Fruit fly (Drosophila melanogaster) Kc167 (cell line): Measurements from ENCODE around the gene CG10553.

ENCODE experiments used
- Myc ChIP-seq: fragments of >200 bp; optimal IDR thresholded peaks from 2 replicates; lab custom pipeline; 2017; ENCODE audit warnings: missing external identifiers
- Sin3A ChIP-seq: fragments of >200 bp; optimal IDR thresholded peaks from 2 replicates; lab custom pipeline; 2018; ENCODE audit warnings: missing external identifiers
- h ChIP-seq: fragments of >200 bp; optimal IDR thresholded peaks from 3 replicates; lab custom pipeline; 2018; ENCODE audit warnings: missing external identifiers
- insv ChIP-seq: fragments of >200 bp; optimal IDR thresholded peaks from 3 replicates; lab custom pipeline; 2018; ENCODE audit warnings: missing external identifiers
- psq ChIP-seq: fragments of >200 bp; optimal IDR thresholded peaks from 2 replicates; lab custom pipeline; 2017; ENCODE audit warnings: missing external identifiers
- ttk ChIP-seq: sonication (Bioruptor generic); optimal IDR thresholded peaks from 2 replicates; lab custom pipeline; 2017; ENCODE audit warnings: missing external identifiers

Gene CG10553

DNA sequence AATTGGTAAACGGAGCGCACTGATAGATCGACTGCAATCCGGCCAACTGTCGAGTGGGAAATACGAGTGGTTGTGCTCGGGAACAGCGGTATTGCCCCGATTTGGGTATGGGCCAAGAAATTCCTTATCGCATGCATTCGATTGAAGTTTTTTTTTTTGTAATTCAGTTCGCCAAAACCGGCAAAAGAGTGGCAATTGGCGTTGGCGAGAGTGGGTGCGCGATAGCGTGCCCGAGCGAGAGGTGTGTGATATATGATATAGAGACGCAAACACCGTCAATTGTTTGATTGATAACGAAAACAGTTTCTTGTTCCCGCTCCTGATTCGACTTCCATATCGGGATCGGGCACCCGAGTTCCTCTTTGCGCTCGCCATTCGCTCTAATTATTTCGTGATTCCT lies 4.1 kb downstream of the CG10553 start, which contains the start of gene CG31087:
Gene CG31087 (minus strand): TSS at position 63 of the 400 bp plus-strand sequence.
- TF ChIP-seq ttk (lab: Kevin White, UChicago) (no peak), Sin3A (lab: Kevin White, UChicago) (no peak), h (lab: Kevin White, UChicago) (no peak), Myc (lab: Kevin White, UChicago) (no peak), psq (lab: Kevin White, UChicago) (no peak), insv (lab: Kevin White, UChicago) (no peak)

DNA sequence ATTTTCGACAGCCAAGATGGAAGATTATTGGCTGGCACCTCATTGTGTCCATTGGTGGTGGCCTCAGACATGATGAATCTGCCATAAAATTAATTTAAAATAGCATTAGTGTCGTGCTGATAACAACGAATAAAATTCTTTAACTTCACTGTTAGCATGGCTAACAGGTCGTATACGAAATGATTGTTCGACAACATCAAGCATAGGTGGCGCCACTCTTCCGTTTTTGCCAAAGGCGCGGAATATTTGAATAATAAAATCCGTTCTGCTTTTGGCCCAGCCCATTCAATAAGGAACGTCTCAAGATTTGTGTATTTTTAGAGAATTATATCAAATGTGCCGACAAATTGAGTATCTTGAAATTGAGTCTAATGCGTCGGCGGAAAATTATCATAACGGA lies 5.3 kb downstream of the CG10553 start:
- no peak for TF ChIP-seq insv (lab: Kevin White, UChicago)
- TF ChIP-seq Sin3A (lab: Kevin White, UChicago) = no peak
- TF ChIP-seq psq (lab: Kevin White, UChicago) = no peak
- no peak for TF ChIP-seq h (lab: Kevin White, UChicago)
- TF ChIP-seq Myc (lab: Kevin White, UChicago) = no peak

DNA sequence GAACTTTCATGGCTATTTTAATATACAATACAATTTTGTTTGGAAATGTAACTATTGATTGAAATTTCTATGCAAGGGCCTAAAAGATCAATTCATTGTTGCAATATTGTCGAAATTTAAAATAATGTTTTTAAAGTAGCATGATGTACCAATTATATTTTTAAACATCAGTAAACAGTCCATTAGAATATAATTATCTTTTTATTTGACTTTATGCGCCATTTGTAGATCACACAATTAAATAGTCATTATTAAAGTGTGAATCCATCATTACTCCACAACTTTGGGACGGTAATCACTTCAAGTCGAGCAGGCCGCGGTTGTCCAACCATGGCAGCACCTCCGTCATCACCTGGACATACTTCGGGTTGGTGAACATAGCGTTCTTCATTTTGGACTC lies 7.1 kb downstream of the CG10553 start, which contains the start of gene CG31099:
Gene CG31099 (minus strand): TSS at position 101 of the 400 bp plus-strand sequence.
- TF ChIP-seq psq (lab: Kevin White, UChicago) (no peak), Sin3A (lab: Kevin White, UChicago) (no peak), h (lab: Kevin White, UChicago) (no peak), Myc (lab: Kevin White, UChicago) (no peak), ttk (lab: Kevin White, UChicago) (no peak), insv (lab: Kevin White, UChicago) (no peak)

DNA sequence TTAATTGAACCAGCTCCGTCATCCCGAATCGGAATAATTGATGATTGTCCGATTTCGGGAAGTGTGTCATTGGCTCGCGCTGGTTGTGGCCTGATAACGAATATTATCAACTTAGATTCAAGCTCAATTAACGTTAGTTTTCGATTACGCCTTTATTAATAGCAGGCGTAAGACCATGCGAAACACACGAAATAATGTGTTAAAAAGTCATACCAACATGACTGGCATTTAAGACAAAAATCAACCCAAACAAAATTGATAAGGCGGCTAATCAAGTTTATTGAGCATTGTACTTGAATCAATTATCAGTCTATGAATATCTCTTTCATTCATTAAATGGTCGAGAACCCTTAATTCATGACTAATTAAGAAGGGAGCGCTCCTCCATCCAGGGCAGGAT lies 8.7 kb downstream of the CG10553 start:
- no peak for TF ChIP-seq ttk (lab: Kevin White, UChicago)

DNA sequence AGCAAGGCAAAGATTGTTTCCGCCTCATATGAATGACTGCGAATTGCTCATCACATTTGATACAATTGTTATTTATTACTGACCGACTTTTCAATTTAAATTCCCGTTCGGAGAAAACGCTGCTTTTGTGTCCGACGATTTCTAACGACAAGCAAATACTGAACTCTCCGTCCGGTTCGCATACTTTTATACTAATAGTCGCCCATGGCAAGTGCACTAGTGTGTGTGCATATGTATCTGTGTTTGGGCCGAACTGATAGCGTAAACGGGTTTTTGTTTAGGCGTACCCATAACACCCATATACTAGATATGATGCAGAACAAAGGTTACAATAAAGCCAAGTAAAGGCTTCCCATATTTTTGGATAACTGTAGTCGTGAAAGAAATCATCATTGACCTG lies 9.7 kb downstream of the CG10553 start, which contains the start of gene CG10550:
Gene CG10550 (minus strand): TSS at position 164 of the 400 bp plus-strand sequence.
- TF ChIP-seq insv (lab: Kevin White, UChicago) = no peak
- no peak for TF ChIP-seq psq (lab: Kevin White, UChicago)
- TF ChIP-seq ttk (lab: Kevin White, UChicago) = no peak
- no peak for TF ChIP-seq Myc (lab: Kevin White, UChicago)
- TF ChIP-seq Sin3A (lab: Kevin White, UChicago) = no peak
- no peak for TF ChIP-seq h (lab: Kevin White, UChicago)

DNA sequence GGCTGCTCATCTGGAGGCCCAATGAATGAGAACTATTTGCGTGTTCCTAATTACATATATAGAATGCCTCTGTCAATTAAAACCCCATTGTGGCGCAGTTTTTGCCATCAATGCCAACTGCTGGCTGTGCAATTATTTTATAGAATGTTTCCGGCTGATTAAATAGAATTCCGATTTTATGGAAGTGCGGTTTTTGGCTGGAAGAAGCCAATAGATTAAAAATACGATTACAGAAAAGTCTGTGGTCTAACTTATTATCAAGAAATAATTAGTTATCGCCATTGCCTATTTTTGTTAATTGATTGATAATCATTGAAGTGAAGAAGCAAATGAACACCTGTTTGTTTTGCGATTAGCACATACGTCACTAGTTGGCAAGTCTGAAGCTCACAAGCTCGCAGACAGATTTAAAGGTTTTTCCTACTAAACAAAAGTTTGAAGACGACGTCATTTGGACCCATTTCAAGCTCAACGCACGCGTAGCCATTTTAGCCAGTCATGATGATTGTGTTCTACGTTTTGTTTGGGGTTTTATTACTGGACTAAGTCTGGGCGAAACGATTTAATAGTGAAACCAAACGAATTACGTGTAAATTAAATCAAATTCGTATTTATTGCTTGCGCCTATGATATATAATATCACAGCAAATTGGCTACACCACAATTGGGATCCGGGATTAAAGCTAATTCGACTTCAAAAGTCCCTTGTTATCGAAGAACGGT lies 11.9 kb downstream of the CG10553 start:
- TF ChIP-seq ttk (lab: Kevin White, UChicago) (no peak), Myc (lab: Kevin White, UChicago) (no peak), insv (lab: Kevin White, UChicago) (no peak), Sin3A (lab: Kevin White, UChicago) (no peak), h (lab: Kevin White, UChicago) (no peak), psq (lab: Kevin White, UChicago) (no peak)

DNA sequence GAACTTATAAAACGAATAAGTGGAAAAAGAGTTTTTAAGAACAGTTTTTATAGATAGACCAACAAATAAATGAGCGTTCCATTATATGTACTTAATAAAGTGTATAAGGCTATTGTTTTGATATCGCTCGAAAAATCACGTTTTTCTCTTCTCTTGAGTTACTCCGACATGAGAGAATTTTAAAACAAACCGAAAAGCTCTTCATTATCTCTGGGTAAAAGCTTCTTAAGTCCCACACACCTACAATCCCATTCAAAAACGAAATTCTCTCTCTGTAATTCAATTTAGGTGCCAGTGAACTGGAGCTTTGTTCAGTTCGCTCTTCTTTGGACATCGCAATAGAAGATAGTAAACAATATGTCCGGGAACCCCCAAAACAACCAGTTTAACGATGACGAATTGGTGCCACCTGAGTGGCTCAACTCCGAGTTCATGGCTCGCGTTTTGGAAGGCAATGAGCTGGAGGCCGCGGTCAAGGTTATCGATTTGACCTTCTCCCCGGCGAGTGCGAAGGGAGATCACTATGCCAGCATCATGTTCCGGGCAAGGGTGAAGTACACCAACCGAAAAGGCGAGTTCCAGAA lies 14.0 kb downstream of the CG10553 start, which contains the start of gene CG31436:
Gene CG31436 (plus strand): TSS at position 281 of the 584 bp plus-strand sequence.
- no peak for TF ChIP-seq Myc (lab: Kevin White, UChicago)
- TF ChIP-seq ttk (lab: Kevin White, UChicago) = no peak
- TF ChIP-seq psq (lab: Kevin White, UChicago) = no peak
- no peak for TF ChIP-seq insv (lab: Kevin White, UChicago)
- TF ChIP-seq Sin3A (lab: Kevin White, UChicago) = no peak
- TF ChIP-seq h (lab: Kevin White, UChicago) = no peak

DNA sequence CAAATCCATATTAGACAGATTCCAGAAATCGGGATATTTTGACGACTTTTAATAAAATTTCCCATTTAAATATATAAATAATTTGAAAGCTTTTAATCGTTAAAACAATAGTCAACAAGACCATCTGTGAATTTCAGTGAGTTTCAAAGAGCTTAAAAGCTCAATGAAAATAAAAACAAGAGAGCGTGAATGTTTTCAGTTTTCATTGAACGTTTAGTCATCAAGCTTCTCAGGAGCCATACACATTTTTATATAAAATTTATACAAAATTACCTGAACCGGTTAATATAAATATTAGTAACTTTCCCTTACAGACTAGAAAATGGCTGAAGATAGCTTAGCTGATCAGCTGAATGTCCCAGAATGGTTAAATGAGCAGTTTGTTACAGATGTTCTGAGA lies 15.7 kb downstream of the CG10553 start, which contains the start of gene CG31370:
Gene CG31370 (plus strand): TSS at position 226 of the 400 bp plus-strand sequence.
- TF ChIP-seq h (lab: Kevin White, UChicago) (no peak), insv (lab: Kevin White, UChicago) (no peak), ttk (lab: Kevin White, UChicago) (no peak), psq (lab: Kevin White, UChicago) (no peak), Myc (lab: Kevin White, UChicago) (no peak), Sin3A (lab: Kevin White, UChicago) (no peak)

DNA sequence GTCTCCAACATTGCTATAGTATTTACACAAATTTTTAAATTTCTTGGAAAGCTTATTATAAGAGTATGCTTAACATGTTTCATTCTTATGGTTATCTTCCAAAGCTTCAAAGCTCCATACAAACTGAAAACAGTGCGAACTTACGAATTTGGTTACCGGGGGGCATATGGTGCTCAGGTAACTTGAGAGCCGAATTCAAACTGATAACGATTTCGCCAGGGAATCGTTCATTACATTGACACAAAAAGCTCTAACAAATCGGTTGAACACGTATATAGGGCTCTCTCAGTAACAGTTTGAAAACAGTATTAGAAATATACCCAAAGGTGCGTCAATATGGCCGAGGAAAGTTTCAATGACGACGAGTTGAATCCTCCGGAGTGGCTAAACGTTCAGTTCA lies 17.3 kb downstream of the CG10553 start, which contains the start of gene CG13659:
Gene CG13659 (plus strand): TSS at position 317 of the 400 bp plus-strand sequence.
- TF ChIP-seq Myc (lab: Kevin White, UChicago) = no peak

DNA sequence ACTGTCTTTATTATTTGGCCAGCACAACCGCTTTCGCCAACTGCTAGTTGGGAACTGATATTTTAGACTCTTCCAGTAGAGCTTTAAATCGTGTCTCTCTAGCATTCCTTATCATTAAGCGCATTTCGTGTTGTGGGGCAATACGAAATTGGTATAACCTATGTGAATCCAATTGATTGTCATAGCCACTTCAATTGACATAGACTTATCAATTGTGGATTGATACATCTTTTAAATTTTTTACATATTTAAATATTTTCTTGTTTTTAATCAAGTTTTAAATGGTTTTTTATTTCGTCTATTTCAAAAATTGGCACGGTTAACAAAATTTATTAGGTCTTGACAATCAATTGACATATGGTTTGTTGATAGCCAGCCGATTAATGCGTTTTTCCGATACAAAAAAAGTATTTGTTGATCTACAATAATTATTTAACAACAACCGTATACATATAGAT lies 18.4 kb downstream of the CG10553 start, which contains the start of gene CG31288:
Gene CG31288 (minus strand): TSS at position 51 of the 458 bp plus-strand sequence.
- TF ChIP-seq Myc (lab: Kevin White, UChicago) = no peak
- no peak for TF ChIP-seq Sin3A (lab: Kevin White, UChicago)
- TF ChIP-seq psq (lab: Kevin White, UChicago) = no peak
- TF ChIP-seq ttk (lab: Kevin White, UChicago) = no peak
- no peak for TF ChIP-seq h (lab: Kevin White, UChicago)
- TF ChIP-seq insv (lab: Kevin White, UChicago) = no peak

DNA sequence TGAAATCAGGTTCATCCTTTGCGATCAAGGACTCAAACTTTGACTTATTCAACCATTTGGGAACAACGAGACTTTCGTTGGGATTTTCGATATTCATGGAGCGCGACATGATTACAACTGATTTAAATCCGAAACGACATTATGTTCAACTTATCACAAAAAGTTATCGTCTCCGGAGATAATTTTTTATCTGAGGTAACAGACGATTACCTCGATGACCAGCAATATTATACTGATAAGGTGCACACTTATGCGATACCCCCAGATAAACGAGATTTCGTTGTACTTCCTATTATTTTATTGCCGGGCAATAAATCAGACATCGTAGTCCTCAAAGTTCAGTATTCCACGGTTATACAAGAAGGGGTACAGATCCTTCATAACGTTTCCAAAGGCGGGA lies 20.2 kb downstream of the CG10553 start, which contains the start of gene CG31097:
Gene CG31097 (minus strand): TSS at position 101 of the 400 bp plus-strand sequence.
- no peak for TF ChIP-seq Sin3A (lab: Kevin White, UChicago)
- no peak for TF ChIP-seq insv (lab: Kevin White, UChicago)
- TF ChIP-seq h (lab: Kevin White, UChicago) = no peak
- no peak for TF ChIP-seq Myc (lab: Kevin White, UChicago)
- TF ChIP-seq psq (lab: Kevin White, UChicago) = no peak
- TF ChIP-seq ttk (lab: Kevin White, UChicago) = no peak
